Worm (Caenorhabditis elegans) whole organism, midembryonic: ENCODE data around the gene ndg-4.
A peak's percentile ranks its signal among the peaks of the same experiment; 100 is the strongest.

Experiments
- T22C8.4 ChIP-seq: fragments of 200-800 bp; sonication (Bioruptor generic); IDR thresholded peaks from 2 replicates; pipeline ENCODE4 v1.3.6; 2022; ENCODE audit warnings: missing genetic modification characterization, missing compliant biosample characterization
- cog-1 ChIP-seq: sonication (generic microtip); optimal IDR thresholded peaks from 2 replicates; lab custom pipeline; 2016; ENCODE audit warnings: missing genetic modification characterization, missing compliant biosample characterization
- flt-1 ChIP-seq: fragments of 200-800 bp; sonication (Bioruptor generic); IDR thresholded peaks from 2 replicates; pipeline ENCODE4 v1.3.6; 2022; ENCODE audit warnings: missing genetic modification characterization, missing compliant biosample characterization
- klf-2 ChIP-seq: fragments of 200-800 bp; sonication (Bioruptor generic); conservative IDR thresholded peaks from 2 replicates; pipeline ENCODE4 v1.3.6; 2022; ENCODE audit warnings: missing genetic modification reagents, missing genetic modification characterization, missing compliant biosample characterization
- med-1 ChIP-seq: sonication (generic microtip); optimal IDR thresholded peaks from 2 replicates; lab custom pipeline; 2017; ENCODE audit warnings: missing genetic modification characterization, mild to moderate bottlenecking, missing compliant biosample characterization, antibody characterized with exemption, missing genetic modification reagents; ENCODE audit not compliant: insufficient read depth
- ref-1 ChIP-seq: fragments of 200-800 bp; sonication (Bioruptor generic); conservative IDR thresholded peaks from 2 replicates; pipeline ENCODE4 v1.3.6; 2022; ENCODE audit warnings: missing genetic modification reagents, missing genetic modification characterization, missing compliant biosample characterization
- tab-1 ChIP-seq: fragments of 200-800 bp; sonication (Bioruptor generic); IDR thresholded peaks from 2 replicates; pipeline ENCODE4 v1.3.6; 2022; ENCODE audit warnings: missing genetic modification characterization, missing compliant biosample characterization
- ztf-23 ChIP-seq: fragments of 200-800 bp; sonication (Bioruptor generic); IDR thresholded peaks from 2 replicates; pipeline ENCODE4 v1.3.6; 2022; ENCODE audit warnings: missing genetic modification reagents, missing genetic modification characterization, missing compliant biosample characterization
- ztf-29 ChIP-seq: fragments of 200-800 bp; sonication (Bioruptor generic); IDR thresholded peaks from 2 replicates; pipeline ENCODE4 v1.3.6; 2022; ENCODE audit warnings: missing genetic modification reagents, missing genetic modification characterization, missing compliant biosample characterization

ndg-4 gene

ce11 chrIII:4475428-4475968 is 8.3 kb upstream of the ndg-4 start, which contains the start of gene rps-1:
Gene rps-1 (plus strand): TSS chrIII:4475918.
- TF ChIP-seq ztf-23 (GFP tag; lab: Robert Waterston, UW): peak; percentile 89
- peak; percentile 29 for TF ChIP-seq T22C8.4
- TF ChIP-seq ref-1 (GFP tag; lab: Robert Waterston, UW): no peak
- TF ChIP-seq tab-1 (GFP tag; lab: Robert Waterston, UW): no peak
- peak; percentile 89 for TF ChIP-seq flt-1 (GFP tag; lab: Robert Waterston, UW)
- TF ChIP-seq cog-1: peak; percentile 83
- peak; percentile 22 for TF ChIP-seq med-1 (GFP tag; lab: Kevin White, UChicago)
- TF ChIP-seq ztf-29 (GFP tag; lab: Robert Waterston, UW): peak; percentile 70
- TF ChIP-seq klf-2 (GFP tag; lab: Robert Waterston, UW): 0 out of 2 replicates have a peak, but pooled peaks have one; percentile 44

- TF ChIP-seq T22C8.4 (no peak), ztf-29 (GFP tag; lab: Robert Waterston, UW) (no peak), tab-1 (GFP tag; lab: Robert Waterston, UW) (no peak), med-1 (GFP tag; lab: Kevin White, UChicago) (no peak), cog-1 (no peak), ref-1 (GFP tag; lab: Robert Waterston, UW) (no peak), flt-1 (GFP tag; lab: Robert Waterston, UW) (no peak), klf-2 (GFP tag; lab: Robert Waterston, UW) (no peak), ztf-23 (GFP tag; lab: Robert Waterston, UW) (no peak)
Observed at ce11 chrIII:4474908-4475307, 7.7 kb upstream of the ndg-4 start, which contains the start of gene ifet-1. Gene ifet-1 (minus strand): TSS chrIII:4475150.

ce11 chrIII:4470793-4471192 is 3.6 kb upstream of the ndg-4 start:
- peak; percentile 81 for TF ChIP-seq cog-1
- TF ChIP-seq med-1 (GFP tag; lab: Kevin White, UChicago): peak; percentile 78
- TF ChIP-seq ztf-23 (GFP tag; lab: Robert Waterston, UW): peak; percentile 88
- TF ChIP-seq flt-1 (GFP tag; lab: Robert Waterston, UW): peak; percentile 97
- TF ChIP-seq ref-1 (GFP tag; lab: Robert Waterston, UW): peak; percentile 94
- TF ChIP-seq klf-2 (GFP tag; lab: Robert Waterston, UW): peak; percentile 91
- peak; percentile 83; the same call in 1 of the 2 replicates for TF ChIP-seq ztf-29 (GFP tag; lab: Robert Waterston, UW)
- TF ChIP-seq tab-1 (GFP tag; lab: Robert Waterston, UW): peak; percentile 97
- peak; percentile 94 for TF ChIP-seq T22C8.4

- no peak for TF ChIP-seq T22C8.4
- TF ChIP-seq ztf-23 (GFP tag; lab: Robert Waterston, UW): no peak
- TF ChIP-seq cog-1: no peak
- TF ChIP-seq tab-1 (GFP tag; lab: Robert Waterston, UW): no peak
- no peak for TF ChIP-seq med-1 (GFP tag; lab: Kevin White, UChicago)
Observed at ce11 chrIII:4468812-4469211, 1.6 kb upstream of the ndg-4 start, which contains the start of gene mstr-2. Gene mstr-2 (plus strand): TSS chrIII:4469112.

- TF ChIP-seq T22C8.4 (no peak), cog-1 (no peak), flt-1 (GFP tag; lab: Robert Waterston, UW) (no peak), klf-2 (GFP tag; lab: Robert Waterston, UW) (no peak), ztf-23 (GFP tag; lab: Robert Waterston, UW) (no peak), tab-1 (GFP tag; lab: Robert Waterston, UW) (no peak), med-1 (GFP tag; lab: Kevin White, UChicago) (no peak), ref-1 (GFP tag; lab: Robert Waterston, UW) (no peak), ztf-29 (GFP tag; lab: Robert Waterston, UW) (no peak)
Observed at ce11 chrIII:4468390-4468789, 1.2 kb upstream of the ndg-4 start.

- TF ChIP-seq klf-2 (GFP tag; lab: Robert Waterston, UW): no peak
- no peak for TF ChIP-seq tab-1 (GFP tag; lab: Robert Waterston, UW)
- TF ChIP-seq ztf-29 (GFP tag; lab: Robert Waterston, UW): no peak
- no peak for TF ChIP-seq flt-1 (GFP tag; lab: Robert Waterston, UW)
- TF ChIP-seq T22C8.4: no peak
- no peak for TF ChIP-seq ztf-23 (GFP tag; lab: Robert Waterston, UW)
- TF ChIP-seq cog-1: no peak
- TF ChIP-seq ref-1 (GFP tag; lab: Robert Waterston, UW): no peak
Observed at ce11 chrIII:4461337-4461736, 5.8 kb downstream of the ndg-4 start.

- TF ChIP-seq tab-1 (GFP tag; lab: Robert Waterston, UW) (0 out of 2 replicates have a peak, but pooled peaks have one; percentile 36), ref-1 (GFP tag; lab: Robert Waterston, UW) (no peak)
Observed at ce11 chrIII:4460242-4460641, 6.9 kb downstream of the ndg-4 start.

- TF ChIP-seq ztf-23 (GFP tag; lab: Robert Waterston, UW): no peak
Observed at ce11 chrIII:4456579-4456978, 10.6 kb downstream of the ndg-4 start.

- TF ChIP-seq T22C8.4: no peak
Observed at ce11 chrIII:4454919-4455318, 12.3 kb downstream of the ndg-4 start.

ce11 chrIII:4453768-4454167 is 13.4 kb downstream of the ndg-4 start:
- TF ChIP-seq ref-1 (GFP tag; lab: Robert Waterston, UW) (no peak), ztf-29 (GFP tag; lab: Robert Waterston, UW) (no peak), ztf-23 (GFP tag; lab: Robert Waterston, UW) (no peak), klf-2 (GFP tag; lab: Robert Waterston, UW) (no peak), flt-1 (GFP tag; lab: Robert Waterston, UW) (no peak), cog-1 (no peak), med-1 (GFP tag; lab: Kevin White, UChicago) (no peak), tab-1 (GFP tag; lab: Robert Waterston, UW) (no peak), T22C8.4 (no peak)
